Fruit fly (Drosophila melanogaster) whole organism, pupa: ENCODE results near the gene P5cr-2.
A peak's percentile ranks its signal among the peaks of the same experiment; 100 is the strongest.

ENCODE experiments used
- CG10348 ChIP-seq: fragments of 200-800 bp; sonication (Bioruptor generic); IDR thresholded peaks from 2 replicates; pipeline ENCODE4 v1.3.6; 2022; ENCODE audit warnings: missing biosample characterization, missing genetic modification characterization
- CG12605 ChIP-seq: fragments of 200-800 bp; sonication (Bioruptor generic); IDR thresholded peaks from 2 replicates; pipeline ENCODE4 v1.3.6; 2022; ENCODE audit warnings: missing biosample characterization, missing genetic modification characterization
- CG13204 ChIP-seq: fragments of 200-800 bp; sonication (Bioruptor generic); optimal IDR thresholded peaks from 2 replicates; lab custom pipeline; 2018; ENCODE audit warnings: missing biosample characterization, mild to moderate bottlenecking, missing genetic modification characterization, moderate library complexity
- CG14655 ChIP-seq: fragments of 200-800 bp; sonication (Bioruptor generic); optimal IDR thresholded peaks from 3 replicates; lab custom pipeline; 2017; ENCODE audit warnings: mild to moderate bottlenecking, missing biosample characterization, missing genetic modification reagents, missing genetic modification characterization
- CG15710 ChIP-seq: fragments of 200-800 bp; sonication (Bioruptor generic); optimal IDR thresholded peaks from 2 replicates; lab custom pipeline; 2018; ENCODE audit warnings: missing biosample characterization, mild to moderate bottlenecking, missing genetic modification characterization, moderate library complexity
- CG17806 ChIP-seq: fragments of 200-800 bp; sonication (Bioruptor generic); optimal IDR thresholded peaks from 2 replicates; lab custom pipeline; 2018; ENCODE audit warnings: missing biosample characterization, mild to moderate bottlenecking, missing genetic modification characterization, moderate library complexity
- CG32121 ChIP-seq: fragments of 200-800 bp; sonication (Bioruptor generic); IDR thresholded peaks from 2 replicates; pipeline ENCODE4 v1.3.6; 2022; ENCODE audit warnings: missing biosample characterization, missing genetic modification characterization
- CG34367 ChIP-seq: fragments of 200-800 bp; sonication (Bioruptor generic); optimal IDR thresholded peaks from 2 replicates; lab custom pipeline; 2018; ENCODE audit warnings: missing biosample characterization, mild to moderate bottlenecking, missing genetic modification characterization
- CG4496 ChIP-seq: fragments of 200-800 bp; sonication (Bioruptor generic); IDR thresholded peaks from 3 replicates; pipeline ENCODE4 v1.3.6; 2022; ENCODE audit warnings: missing biosample characterization, missing genetic modification characterization
- CG8159 ChIP-seq: fragments of 200-800 bp; sonication (Bioruptor generic); optimal IDR thresholded peaks from 3 replicates; lab custom pipeline; 2018; ENCODE audit warnings: missing biosample characterization, mild to moderate bottlenecking, missing genetic modification characterization, moderate library complexity
- CG9948 ChIP-seq: fragments of 200-800 bp; sonication (Bioruptor generic); optimal IDR thresholded peaks from 2 replicates; lab custom pipeline; 2018; ENCODE audit warnings: missing biosample characterization, mild to moderate bottlenecking, missing genetic modification characterization, moderate library complexity
- D1 ChIP-seq: fragments of 200-800 bp; sonication (Bioruptor generic); optimal IDR thresholded peaks from 2 replicates; lab custom pipeline; 2018; ENCODE audit warnings: missing biosample characterization, mild to moderate bottlenecking, missing genetic modification characterization, moderate library complexity
- EcR ChIP-seq: fragments of 200-800 bp; sonication (Bioruptor generic); optimal IDR thresholded peaks from 3 replicates; lab custom pipeline; 2019; ENCODE audit warnings: missing biosample characterization, missing genetic modification characterization, mild to moderate bottlenecking, moderate library complexity, missing genetic modification reagents
- Ets98B ChIP-seq: fragments of 200-800 bp; sonication (Bioruptor generic); IDR thresholded peaks from 2 replicates; pipeline ENCODE4 v1.3.6; 2022; ENCODE audit warnings: missing biosample characterization, missing genetic modification characterization
- Pif1A ChIP-seq: fragments of 200-800 bp; sonication (Bioruptor generic); optimal IDR thresholded peaks from 3 replicates; lab custom pipeline; 2016; ENCODE audit warnings: missing biosample characterization, missing genetic modification characterization
- Pif1B ChIP-seq: fragments of 200-800 bp; sonication (Bioruptor generic); optimal IDR thresholded peaks from 3 replicates; lab custom pipeline; 2016; ENCODE audit warnings: missing biosample characterization, missing genetic modification characterization
- Snoo ChIP-seq: fragments of 200-800 bp; sonication (Bioruptor generic); optimal IDR thresholded peaks from 3 replicates; lab custom pipeline; 2017; ENCODE audit warnings: missing biosample characterization, mild to moderate bottlenecking, missing genetic modification characterization, inconsistent platforms
- fd96Ca ChIP-seq: fragments of 200-800 bp; sonication (Bioruptor generic); IDR thresholded peaks from 3 replicates; pipeline ENCODE4 v1.3.6; 2022; ENCODE audit warnings: missing biosample characterization, missing genetic modification characterization
- gl ChIP-seq: fragments of 200-800 bp; sonication (Bioruptor generic); optimal IDR thresholded peaks from 2 replicates; lab custom pipeline; 2018; ENCODE audit warnings: missing biosample characterization, mild to moderate bottlenecking, missing genetic modification characterization
- rn ChIP-seq: fragments of 200-800 bp; sonication (Bioruptor generic); IDR thresholded peaks from 2 replicates; pipeline ENCODE4 v1.3.6; 2022; ENCODE audit warnings: missing biosample characterization, missing genetic modification characterization

P5cr-2 gene

dm6 chr3R:17564837-17565236 is 30.2 kb downstream of the P5cr-2 start:
- TF ChIP-seq Ets98B (GFP tag; lab: Robert Waterston, UW) (no peak), Snoo (no peak), rn (GFP tag; lab: Robert Waterston, UW) (no peak), EcR (no peak), gl (tag; lab: Kevin White, UChicago) (no peak), CG17806 (tag; lab: Kevin White, UChicago) (no peak), CG9948 (tag; lab: Kevin White, UChicago) (no peak), Pif1A (no peak), D1 (tag; lab: Kevin White, UChicago) (no peak), CG14655 (no peak), CG8159 (no peak), CG4496 (no peak), CG12605 (GFP tag; lab: Robert Waterston, UW) (no peak), CG32121 (no peak), fd96Ca (no peak), CG34367 (tag; lab: Kevin White, UChicago) (no peak), CG13204 (GFP tag; lab: Kevin White, UChicago) (no peak), Pif1B (GFP tag; lab: Kevin White, UChicago) (no peak)

- TF ChIP-seq CG34367 (tag; lab: Kevin White, UChicago): no peak
- no peak for TF ChIP-seq Pif1A
- TF ChIP-seq EcR: no peak
- no peak for TF ChIP-seq Pif1B (GFP tag; lab: Kevin White, UChicago)
- TF ChIP-seq CG15710 (tag; lab: Kevin White, UChicago): no peak
- TF ChIP-seq CG13204 (GFP tag; lab: Kevin White, UChicago): no peak
- TF ChIP-seq Snoo: no peak
- TF ChIP-seq CG32121: no peak
- no peak for TF ChIP-seq fd96Ca
- TF ChIP-seq D1 (tag; lab: Kevin White, UChicago): no peak
- TF ChIP-seq CG10348 (GFP tag; lab: Robert Waterston, UW): no peak
- TF ChIP-seq, all 21 proteins: peak for 0
Observed at dm6 chr3R:17566619-17567489, 32.2 kb downstream of the P5cr-2 start.

dm6 chr3R:17583658-17584460 is 49.2 kb downstream of the P5cr-2 start:
- TF ChIP-seq CG17806 (tag; lab: Kevin White, UChicago): no peak
- peak; percentile 26 for TF ChIP-seq CG8159
